Fruit fly (Drosophila melanogaster) whole organism, prepupa: ENCODE results near the gene CG13700.

ENCODE experiments used
- CG11762 ChIP-seq: fragments of 200-800 bp; sonication (Bioruptor generic); optimal IDR thresholded peaks from 3 replicates; lab custom pipeline; 2016; ENCODE audit warnings: missing biosample characterization, missing genetic modification characterization; ENCODE audit not compliant: insufficient read depth
- CG16779 ChIP-seq: fragments of 200-800 bp; sonication (Bioruptor generic); optimal IDR thresholded peaks from 3 replicates; lab custom pipeline; 2017; ENCODE audit warnings: missing biosample characterization, mild to moderate bottlenecking, missing genetic modification characterization
- Hr39 ChIP-seq: fragments of 200-800 bp; sonication (Bioruptor generic); optimal IDR thresholded peaks from 2 replicates; lab custom pipeline; 2016; ENCODE audit warnings: missing biosample characterization, missing genetic modification characterization
- dsx ChIP-seq: fragments of 200-800 bp; optimal IDR thresholded peaks from 3 replicates; lab custom pipeline; 2019; ENCODE audit warnings: missing biosample characterization, mild to moderate bottlenecking, missing genetic modification characterization, moderate library complexity; ENCODE audit not compliant: poor library complexity, severe bottlenecking
- fd59A ChIP-seq: fragments of 200-800 bp; sonication (Bioruptor generic); optimal IDR thresholded peaks from 2 replicates; lab custom pipeline; 2017; ENCODE audit warnings: missing biosample characterization, mild to moderate bottlenecking, missing genetic modification characterization, missing genetic modification reagents
- topi ChIP-seq: fragments of 200-800 bp; sonication (Bioruptor generic); optimal IDR thresholded peaks from 3 replicates; lab custom pipeline; 2016; ENCODE audit warnings: missing biosample characterization, missing genetic modification characterization

DNA sequence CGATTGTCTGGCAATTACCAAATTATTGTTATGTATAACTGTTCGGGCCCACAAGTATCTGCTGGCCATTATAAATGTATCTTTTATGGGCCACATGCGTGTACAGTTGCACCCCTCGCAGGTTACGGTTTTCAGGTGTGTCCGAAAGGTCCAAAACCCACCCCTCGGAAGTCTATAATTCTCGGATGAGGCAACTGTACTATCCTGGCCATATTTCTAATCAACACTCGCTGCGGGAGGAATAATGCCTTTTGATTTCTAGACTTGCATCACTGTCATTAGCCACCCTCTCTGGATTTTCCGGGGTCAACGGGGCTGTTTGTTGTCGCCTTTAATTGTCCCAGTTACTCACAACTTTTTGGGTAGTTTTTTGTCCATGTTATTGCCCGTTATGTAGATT, 49.4 kb upstream of the CG13700 start:
- TF ChIP-seq CG11762 (GFP tag; lab: Kevin White, UChicago) (no peak), fd59A (no peak), topi (no peak), CG16779 (tag; lab: Kevin White, UChicago) (no peak), dsx (GFP tag; lab: Kevin White, UChicago) (no peak), Hr39 (GFP tag; lab: Kevin White, UChicago) (no peak)
